Fruit fly (Drosophila melanogaster) whole organism, embryonic: ENCODE results near the gene Gli.

ENCODE experiments used
- Antp ChIP-seq: fragments of 200-800 bp; sonication (Bioruptor generic); optimal IDR thresholded peaks from 3 replicates; lab custom pipeline; 2016; ENCODE audit warnings: missing biosample characterization, missing genetic modification characterization
- BEAF-32 ChIP-seq: fragments of 200-800 bp; sonication (Bioruptor generic); optimal IDR thresholded peaks from 3 replicates; lab custom pipeline; 2017; ENCODE audit warnings: missing biosample characterization, missing genetic modification characterization, mild to moderate bottlenecking, moderate library complexity, missing genetic modification reagents
- CG10209 ChIP-seq: fragments of 200-800 bp; sonication (Bioruptor generic); optimal IDR thresholded peaks from 3 replicates; lab custom pipeline; 2017; ENCODE audit warnings: missing biosample characterization, mild to moderate bottlenecking, missing genetic modification characterization, missing genetic modification reagents
- CG10366 ChIP-seq: fragments of 200-800 bp; sonication (Bioruptor generic); IDR thresholded peaks from 2 replicates; pipeline ENCODE4 v1.3.6; 2022; ENCODE audit warnings: missing biosample characterization, missing genetic modification characterization
- CG14965 ChIP-seq: fragments of 200-800 bp; sonication (Bioruptor generic); optimal IDR thresholded peaks from 2 replicates; lab custom pipeline; 2016; ENCODE audit warnings: missing biosample characterization, missing genetic modification characterization, borderline replicate concordance
- CG1602 ChIP-seq: fragments of 200-800 bp; sonication (Bioruptor generic); optimal IDR thresholded peaks from 3 replicates; lab custom pipeline; 2016; ENCODE audit warnings: missing biosample characterization, missing genetic modification characterization
- CG17568 ChIP-seq: fragments of 200-800 bp; sonication (Bioruptor generic); optimal IDR thresholded peaks from 2 replicates; lab custom pipeline; 2018; ENCODE audit warnings: missing biosample characterization, mild to moderate bottlenecking, missing genetic modification characterization, moderate library complexity
- CG17802 ChIP-seq: fragments of 200-800 bp; sonication (Bioruptor generic); optimal IDR thresholded peaks from 2 replicates; lab custom pipeline; 2018; ENCODE audit warnings: missing biosample characterization, mild to moderate bottlenecking, missing genetic modification characterization, moderate library complexity
- CG1792 ChIP-seq: fragments of 200-800 bp; sonication (Bioruptor generic); optimal IDR thresholded peaks from 2 replicates; lab custom pipeline; 2016; ENCODE audit warnings: missing biosample characterization, missing genetic modification characterization
- CG2129 ChIP-seq: fragments of 200-800 bp; sonication (Bioruptor generic); IDR thresholded peaks from 2 replicates; pipeline ENCODE4 v1.3.6; 2022; ENCODE audit warnings: missing biosample characterization, missing genetic modification characterization; ENCODE audit not compliant: partially characterized antibody
- CG2678 ChIP-seq: fragments of 200-800 bp; sonication (Bioruptor generic); optimal IDR thresholded peaks from 3 replicates; lab custom pipeline; 2019; ENCODE audit warnings: missing biosample characterization, mild to moderate bottlenecking, missing genetic modification characterization, moderate library complexity
- CG31224 ChIP-seq: fragments of 200-800 bp; sonication (Bioruptor generic); IDR thresholded peaks from 2 replicates; pipeline ENCODE4 v1.3.6; 2022; ENCODE audit warnings: missing biosample characterization, missing genetic modification characterization
- CG3407 ChIP-seq: fragments of 200-800 bp; sonication (Bioruptor generic); optimal IDR thresholded peaks from 2 replicates; lab custom pipeline; 2018; ENCODE audit warnings: missing biosample characterization, mild to moderate bottlenecking, missing genetic modification characterization
- CG4617 ChIP-seq: fragments of 200-800 bp; sonication (Bioruptor generic); optimal IDR thresholded peaks from 3 replicates; lab custom pipeline; 2016; ENCODE audit warnings: missing biosample characterization, missing genetic modification characterization, borderline replicate concordance
- CG6765 ChIP-seq: fragments of 200-800 bp; sonication (Bioruptor generic); optimal IDR thresholded peaks from 3 replicates; lab custom pipeline; 2017; ENCODE audit warnings: missing biosample characterization, mild to moderate bottlenecking, missing genetic modification characterization
- CG7372 ChIP-seq: fragments of 200-800 bp; sonication (Bioruptor generic); IDR thresholded peaks from 2 replicates; pipeline ENCODE4 v1.3.6; 2022; ENCODE audit warnings: missing biosample characterization, missing genetic modification characterization
- CG8944 ChIP-seq: fragments of 200-800 bp; sonication (Bioruptor generic); optimal IDR thresholded peaks from 3 replicates; lab custom pipeline; 2016; ENCODE audit warnings: missing biosample characterization, missing genetic modification characterization
- Dek ChIP-seq: fragments of 200-800 bp; sonication (Bioruptor generic); optimal IDR thresholded peaks from 3 replicates; lab custom pipeline; 2019; ENCODE audit warnings: missing biosample characterization, mild to moderate bottlenecking, missing genetic modification characterization, moderate library complexity
- Doc2 ChIP-seq: fragments of 200-800 bp; sonication (Bioruptor generic); IDR thresholded peaks from 2 replicates; pipeline ENCODE4 v1.3.6; 2022; ENCODE audit warnings: missing biosample characterization, missing genetic modification characterization
- Jarid2 ChIP-seq: fragments of 200-800 bp; sonication (Bioruptor generic); optimal IDR thresholded peaks from 3 replicates; lab custom pipeline; 2017; ENCODE audit warnings: mild to moderate bottlenecking, missing biosample characterization, missing genetic modification reagents, missing genetic modification characterization
- Lhr ChIP-seq: fragments of 200-800 bp; sonication (Bioruptor generic); optimal IDR thresholded peaks from 3 replicates; lab custom pipeline; 2017; ENCODE audit warnings: mild to moderate bottlenecking, missing biosample characterization, missing genetic modification reagents, missing genetic modification characterization
- Poxn ChIP-seq: fragments of 200-800 bp; sonication (Bioruptor generic); IDR thresholded peaks from 2 replicates; pipeline ENCODE4 v1.3.6; 2022; ENCODE audit warnings: missing biosample characterization, missing genetic modification characterization
- Sin3A ChIP-seq: fragments of >200 bp; optimal IDR thresholded peaks from 2 replicates; lab custom pipeline; 2018
- Spps ChIP-seq: fragments of 200-800 bp; sonication (Bioruptor generic); optimal IDR thresholded peaks from 2 replicates; lab custom pipeline; 2018; ENCODE audit warnings: missing biosample characterization, mild to moderate bottlenecking, missing genetic modification characterization
- TFAM ChIP-seq: fragments of 200-800 bp; sonication (Bioruptor generic); optimal IDR thresholded peaks from 2 replicates; lab custom pipeline; 2017; ENCODE audit warnings: missing biosample characterization, missing genetic modification characterization, inconsistent platforms
- Taf1 ChIP-seq: fragments of 200-800 bp; sonication (Bioruptor generic); IDR thresholded peaks from 2 replicates; pipeline ENCODE4 v1.3.6; 2022; ENCODE audit warnings: missing biosample characterization, missing genetic modification characterization
- YL-1 ChIP-seq: fragments of 200-800 bp; sonication (Bioruptor generic); optimal IDR thresholded peaks from 3 replicates; lab custom pipeline; 2017; ENCODE audit warnings: missing biosample characterization, mild to moderate bottlenecking, missing genetic modification characterization
- abd-A ChIP-seq: fragments of 200-800 bp; sonication (Bioruptor generic); optimal IDR thresholded peaks from 3 replicates; lab custom pipeline; 2019; ENCODE audit warnings: missing biosample characterization, mild to moderate bottlenecking, missing genetic modification characterization, moderate library complexity
- aop ChIP-seq: fragments of 200-800 bp; sonication (Bioruptor generic); IDR thresholded peaks from 2 replicates; pipeline ENCODE4 v1.3.6; 2022; ENCODE audit warnings: missing biosample characterization, missing genetic modification characterization
- bigmax ChIP-seq: fragments of 200-800 bp; sonication (Bioruptor generic); optimal IDR thresholded peaks from 2 replicates; lab custom pipeline; 2018; ENCODE audit warnings: missing biosample characterization, mild to moderate bottlenecking, missing genetic modification characterization
- crp ChIP-seq, 2 experiments: fragments of 200-800 bp; sonication (Bioruptor generic); optimal IDR thresholded peaks; 2 replicates in 1 of 2; 3 replicates in 1 of 2; lab custom pipeline; 2017; ENCODE audit warnings: missing biosample characterization in 2 of 2, missing genetic modification characterization in 2 of 2, mild to moderate bottlenecking in 1 of 2, moderate library complexity in 1 of 2
- disco-r ChIP-seq: fragments of 200-800 bp; sonication (Bioruptor generic); optimal IDR thresholded peaks from 2 replicates; lab custom pipeline; 2016; ENCODE audit warnings: missing biosample characterization, missing genetic modification characterization
- emc ChIP-seq: fragments of 200-800 bp; sonication (Bioruptor generic); optimal IDR thresholded peaks from 2 replicates; lab custom pipeline; 2016; ENCODE audit warnings: missing biosample characterization, missing genetic modification characterization
- fd3F ChIP-seq: fragments of 200-800 bp; sonication (Bioruptor generic); optimal IDR thresholded peaks from 2 replicates; lab custom pipeline; 2018; ENCODE audit warnings: missing biosample characterization, mild to moderate bottlenecking, missing genetic modification characterization, moderate library complexity
- fu2 ChIP-seq: fragments of 200-800 bp; sonication (Bioruptor generic); optimal IDR thresholded peaks from 2 replicates; lab custom pipeline; 2016; ENCODE audit warnings: missing biosample characterization, missing genetic modification characterization
- gsb-n ChIP-seq: fragments of 200-800 bp; sonication (Bioruptor generic); optimal IDR thresholded peaks from 3 replicates; lab custom pipeline; 2018; ENCODE audit warnings: missing biosample characterization, mild to moderate bottlenecking, missing genetic modification characterization
- h ChIP-seq: fragments of >200 bp; optimal IDR thresholded peaks from 2 replicates; lab custom pipeline; 2017
- lmd ChIP-seq: fragments of 200-800 bp; sonication (Bioruptor generic); IDR thresholded peaks from 2 replicates; pipeline ENCODE4 v1.3.6; 2022; ENCODE audit warnings: missing biosample characterization, missing genetic modification characterization
- nerfin-1 ChIP-seq: fragments of 200-800 bp; sonication (Bioruptor generic); optimal IDR thresholded peaks from 3 replicates; lab custom pipeline; 2019; ENCODE audit warnings: missing biosample characterization, mild to moderate bottlenecking, missing genetic modification characterization, moderate library complexity
- pfk ChIP-seq: fragments of 200-800 bp; sonication (Bioruptor generic); optimal IDR thresholded peaks from 2 replicates; lab custom pipeline; 2018; ENCODE audit warnings: missing biosample characterization, mild to moderate bottlenecking, missing genetic modification characterization, moderate library complexity
- row ChIP-seq: fragments of 200-800 bp; sonication (Bioruptor generic); IDR thresholded peaks from 3 replicates; pipeline ENCODE4 v1.3.6; 2022; ENCODE audit warnings: missing biosample characterization, missing genetic modification characterization
- shn ChIP-seq: fragments of 200-800 bp; sonication (Bioruptor generic); optimal IDR thresholded peaks from 3 replicates; lab custom pipeline; 2016; ENCODE audit warnings: missing biosample characterization, missing genetic modification characterization
- sisA ChIP-seq: fragments of 200-800 bp; sonication (Bioruptor generic); IDR thresholded peaks from 2 replicates; pipeline ENCODE4 v1.3.6; 2022; ENCODE audit warnings: missing biosample characterization, missing genetic modification characterization
- sna ChIP-seq: fragments of 200-800 bp; sonication (Bioruptor generic); IDR thresholded peaks from 2 replicates; pipeline ENCODE4 v1.3.6; 2022; ENCODE audit warnings: missing biosample characterization, missing genetic modification characterization; ENCODE audit not compliant: partially characterized antibody
- sob ChIP-seq: fragments of 200-800 bp; sonication (Bioruptor generic); IDR thresholded peaks from 2 replicates; pipeline ENCODE4 v1.3.6; 2022; ENCODE audit warnings: missing biosample characterization, missing genetic modification characterization
- sqz ChIP-seq: fragments of 200-800 bp; sonication (Bioruptor generic); optimal IDR thresholded peaks from 3 replicates; lab custom pipeline; 2018; ENCODE audit warnings: missing biosample characterization, mild to moderate bottlenecking, missing genetic modification characterization
- ssp ChIP-seq: fragments of 200-800 bp; sonication (Bioruptor generic); IDR thresholded peaks from 2 replicates; pipeline ENCODE4 v1.3.6; 2022; ENCODE audit warnings: missing biosample characterization, missing genetic modification characterization
- tio ChIP-seq: fragments of 200-800 bp; sonication (Bioruptor generic); optimal IDR thresholded peaks from 2 replicates; lab custom pipeline; 2017; ENCODE audit warnings: missing biosample characterization, missing genetic modification characterization, inconsistent platforms
- trem ChIP-seq: fragments of 200-800 bp; optimal IDR thresholded peaks from 3 replicates; lab custom pipeline; 2019; ENCODE audit warnings: missing biosample characterization, mild to moderate bottlenecking, missing genetic modification characterization, moderate library complexity
- ttk ChIP-seq: fragments of 200-800 bp; sonication (Bioruptor generic); IDR thresholded peaks from 2 replicates; pipeline ENCODE4 v2.1.2; 2022; ENCODE audit warnings: missing biosample characterization, missing genetic modification characterization

The Gli gene

dm6 chr2L:15750523-15751258 lies 11.9 kb downstream of the Gli start, which contains the start of gene ND-B17 (continued):
- no peak for TF ChIP-seq CG10209 (GFP tag; lab: Kevin White, UChicago)
- TF ChIP-seq CG1602 (GFP tag; lab: Kevin White, UChicago): peak; percentile 34
- TF ChIP-seq sob: peak; percentile 75
- TF ChIP-seq CG14965 (GFP tag; lab: Kevin White, UChicago): no peak
- TF ChIP-seq Jarid2: no peak
- no peak for TF ChIP-seq CG2129 (GFP tag; lab: Robert Waterston, UW)
- TF ChIP-seq fu2 (GFP tag; lab: Kevin White, UChicago): peak; percentile 27
- peak; percentile 62 for TF ChIP-seq lmd (GFP tag; lab: Robert Waterston, UW)
- TF ChIP-seq tio (GFP tag; lab: Kevin White, UChicago): no peak
- peak; percentile 68 for TF ChIP-seq Antp (GFP tag; lab: Kevin White, UChicago)
- no peak for TF ChIP-seq CG1792 (GFP tag; lab: Kevin White, UChicago)
- TF ChIP-seq fd3F (GFP tag; lab: Kevin White, UChicago): no peak
- no peak for TF ChIP-seq Doc2 (GFP tag; lab: Robert Waterston, UW)
- TF ChIP-seq abd-A (tag; lab: Kevin White, UChicago): no peak
- peak; percentile 55 for TF ChIP-seq shn
- peak; percentile 24 for TF ChIP-seq BEAF-32 (GFP tag; lab: Kevin White, UChicago)
- peak; percentile 50 for TF ChIP-seq CG8944 (GFP tag; lab: Kevin White, UChicago)
- no peak for TF ChIP-seq nerfin-1 (tag; lab: Kevin White, UChicago)
- peak; percentile 32 for TF ChIP-seq trem (tag; lab: Kevin White, UChicago)
- no peak for TF ChIP-seq CG31224 (GFP tag; lab: Robert Waterston, UW)
- TF ChIP-seq sna (GFP tag; lab: Robert Waterston, UW): 0 out of 2 replicates have a peak, but pooled peaks have one; percentile 32
- no peak for TF ChIP-seq Dek (tag; lab: Kevin White, UChicago)
- no peak for TF ChIP-seq sqz (GFP tag; lab: Kevin White, UChicago)
- no peak for TF ChIP-seq disco-r (GFP tag; lab: Kevin White, UChicago)
- peak; percentile 65 for TF ChIP-seq Lhr (GFP tag; lab: Kevin White, UChicago)
- peak; percentile 19 for TF ChIP-seq CG3407 (GFP tag; lab: Kevin White, UChicago)
- no peak for TF ChIP-seq Sin3A (lab: Kevin White, UChicago)
- peak; percentile 94 for TF ChIP-seq row
- TF ChIP-seq h (lab: Kevin White, UChicago): no peak
- no peak for TF ChIP-seq aop
- TF ChIP-seq pfk (GFP tag; lab: Kevin White, UChicago): no peak
- TF ChIP-seq crp (GFP tag; optimal IDR thresholded peaks at IDR 0.05; lab: Kevin White, UChicago): peak; percentile 75 to 96
- no peak for TF ChIP-seq CG6765 (GFP tag; lab: Kevin White, UChicago)
- TF ChIP-seq ssp (GFP tag; lab: Robert Waterston, UW): peak; percentile 29; the same call in 1 of the 2 replicates
- no peak for TF ChIP-seq TFAM (GFP tag; lab: Kevin White, UChicago)
- no peak for TF ChIP-seq gsb-n (tag; lab: Kevin White, UChicago)
- no peak for TF ChIP-seq emc
- no peak for TF ChIP-seq CG17802 (tag; lab: Kevin White, UChicago)
- peak; percentile 52 for TF ChIP-seq sisA (GFP tag; lab: Robert Waterston, UW)
- no peak for TF ChIP-seq CG2678 (tag; lab: Kevin White, UChicago)
- peak; percentile 53; the same call in 1 of the 2 replicates for TF ChIP-seq CG7372 (GFP tag; lab: Robert Waterston, UW)
- TF ChIP-seq Spps (tag; lab: Kevin White, UChicago): no peak
- peak; percentile 19 for TF ChIP-seq CG4617 (GFP tag; lab: Kevin White, UChicago)
- TF ChIP-seq bigmax: no peak
- peak; percentile 50 for TF ChIP-seq YL-1 (GFP tag; lab: Kevin White, UChicago)
- TF ChIP-seq CG10366 (GFP tag; lab: Robert Waterston, UW): peak; percentile 57
- TF ChIP-seq Poxn (GFP tag; lab: Robert Waterston, UW): no peak
- TF ChIP-seq ttk: peak; percentile 63
- no peak for TF ChIP-seq Taf1 (GFP tag; lab: Robert Waterston, UW)
- no peak for TF ChIP-seq CG17568
